Worm (Caenorhabditis elegans) whole organism, L1 larva: ENCODE measurements around the gene zyg-9.

Experiments
- aha-1 ChIP-seq: fragments of 150-350 bp; optimal IDR thresholded peaks from 2 replicates; lab custom pipeline; 2014; ENCODE audit warnings: missing biosample characterization, missing genetic modification characterization
- ceh-82 ChIP-seq, 3 experiments: fragments of 150-350 bp in 1 of 3; sonication (generic microtip) in 2 of 3; optimal IDR thresholded peaks; 2 replicates each; lab custom pipeline; 2014 to 2017; ENCODE audit warnings: missing biosample characterization in 3 of 3, missing genetic modification characterization in 3 of 3
- ces-1 ChIP-seq: fragments of 150-350 bp; optimal IDR thresholded peaks from 2 replicates; lab custom pipeline; 2014; ENCODE audit warnings: missing biosample characterization, missing genetic modification reagents, missing genetic modification characterization
- egl-13 ChIP-seq: sonication (generic microtip); optimal IDR thresholded peaks from 2 replicates; lab custom pipeline; 2016; ENCODE audit warnings: missing genotype, missing genetic modification reagents, missing genetic modification characterization, missing compliant biosample characterization
- unc-62 ChIP-seq: fragments of 150-350 bp; optimal IDR thresholded peaks from 2 replicates; lab custom pipeline; 2014; ENCODE audit warnings: missing biosample characterization, missing genetic modification reagents, missing genetic modification characterization
- ztf-4 ChIP-seq: fragments of 150-350 bp; optimal IDR thresholded peaks from 2 replicates; lab custom pipeline; 2014; ENCODE audit warnings: missing biosample characterization, missing genetic modification characterization

ce11 chrII:8467809-8468208 is 10.2 kb downstream of the zyg-9 start, which contains the start of gene M05D6.2:
- TF ChIP-seq ztf-4 (tag; lab: Kevin White, UChicago) (no peak), egl-13 (tag; lab: Kevin White, UChicago) (no peak), ceh-82 (tag; optimal IDR thresholded peaks at IDR 0.05; lab: Kevin White, UChicago) (no peak), unc-62 (GFP tag; lab: Kevin White, UChicago) (no peak), aha-1 (no peak), ces-1 (GFP tag; lab: Kevin White, UChicago) (no peak)
